Worm (Caenorhabditis elegans) whole organism, mixed stage, embryonic: Measurements from ENCODE around the gene F07C3.9.

ENCODE experiments used
- bed-3 ChIP-seq: fragments of 200-800 bp; sonication (Bioruptor generic); optimal IDR thresholded peaks from 3 replicates; lab custom pipeline; 2018; ENCODE audit warnings: mild to moderate bottlenecking, missing genetic modification characterization, moderate library complexity, missing compliant biosample characterization
- blmp-1 ChIP-seq: fragments of 150-350 bp; optimal IDR thresholded peaks from 2 replicates; lab custom pipeline; 2014; ENCODE audit warnings: missing biosample characterization, missing genetic modification characterization
- ham-2 ChIP-seq: fragments of 200-800 bp; sonication (Bioruptor generic); optimal IDR thresholded peaks from 2 replicates; lab custom pipeline; 2018; ENCODE audit warnings: mild to moderate bottlenecking, missing genetic modification characterization, missing compliant biosample characterization
- mep-1 ChIP-seq: fragments of 150-350 bp; optimal IDR thresholded peaks from 2 replicates; lab custom pipeline; 2017; ENCODE audit warnings: missing biosample characterization, missing genetic modification reagents, missing genetic modification characterization, inconsistent platforms
- mls-2 ChIP-seq: sonication (generic microtip); optimal IDR thresholded peaks from 2 replicates; lab custom pipeline; 2016; ENCODE audit warnings: mild to moderate bottlenecking, missing genetic modification characterization, moderate library complexity, missing compliant biosample characterization
- nhr-76 ChIP-seq: sonication (generic microtip); optimal IDR thresholded peaks from 2 replicates; lab custom pipeline; 2017; ENCODE audit warnings: missing biosample characterization, missing genetic modification characterization
- pha-4 ChIP-seq: fragments of 150-350 bp; optimal IDR thresholded peaks from 2 replicates; lab custom pipeline; 2018; ENCODE audit warnings: missing biosample characterization, missing genetic modification reagents, missing genetic modification characterization
- snpc-4 ChIP-seq: fragments of 150-350 bp; optimal IDR thresholded peaks from 2 replicates; lab custom pipeline; 2014; ENCODE audit warnings: missing biosample characterization, missing genetic modification characterization
- unc-62 ChIP-seq: fragments of 150-350 bp; optimal IDR thresholded peaks from 2 replicates; lab custom pipeline; 2014; ENCODE audit warnings: missing biosample characterization, missing genetic modification reagents, missing genetic modification characterization
- zip-8 ChIP-seq: fragments of 150-350 bp; optimal IDR thresholded peaks from 2 replicates; lab custom pipeline; 2014; ENCODE audit warnings: missing biosample characterization, missing genetic modification characterization

- TF ChIP-seq mep-1 (tag; lab: Kevin White, UChicago) (no peak), pha-4 (tag; lab: Kevin White, UChicago) (no peak), snpc-4 (tag; lab: Kevin White, UChicago) (no peak), bed-3 (no peak), nhr-76 (no peak), ham-2 (GFP tag; lab: Kevin White, UChicago) (no peak), blmp-1 (no peak), unc-62 (GFP tag; lab: Kevin White, UChicago) (no peak), mls-2 (tag; lab: Kevin White, UChicago) (no peak), zip-8 (tag; lab: Kevin White, UChicago) (no peak)
These were observed 42.9 kb upstream of the F07C3.9 start, which contains the start of gene F44A2.5 for ce11 chrV:9297332-9297731.
